Worm (Caenorhabditis elegans): ENCODE measurements around the gene F35E8.13.
"Not testable (repeated sequence)": the region's sequence is repeated elsewhere in the genome, so short reads cannot be mapped to it uniquely, and the experiment has no call there.

Gene F35E8.13

DNA sequence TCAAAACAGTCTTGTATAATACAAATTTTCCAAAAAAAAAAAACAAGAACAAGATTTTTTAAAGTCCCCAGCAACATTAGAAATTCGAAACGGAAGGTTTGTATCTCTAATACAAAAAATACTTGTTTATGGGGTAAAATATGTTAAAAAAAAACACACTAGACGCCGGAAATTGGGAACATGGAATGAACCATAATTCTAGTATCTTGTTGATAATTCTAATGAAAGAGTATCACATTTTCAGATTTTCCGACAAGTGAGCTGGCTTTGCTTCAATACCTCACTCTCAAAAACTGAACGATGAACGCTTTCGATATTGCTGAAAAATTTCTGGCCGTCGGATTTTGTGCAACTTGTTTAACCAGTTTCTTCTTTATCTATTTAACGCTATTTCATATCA, 25.4 kb upstream of the F35E8.13 start, which contains the start of gene str-60:
str-60 (plus strand) TSS at position 301 of the 400 bp plus-strand sequence.
- TF ChIP-seq odd-2 (tag; optimal IDR thresholded peaks at IDR 0.05): no peak
- no peak for TF ChIP-seq fkh-6 (tag; optimal IDR thresholded peaks at IDR 0.05)
- TF ChIP-seq eyg-1 (tag; optimal IDR thresholded peaks at IDR 0.05): no peak
- TF ChIP-seq hlh-8 (tag; optimal IDR thresholded peaks at IDR 0.05): no peak
- no peak for TF ChIP-seq T23F11.4 (GFP tag; optimal IDR thresholded peaks at IDR 0.05)
- no peak for TF ChIP-seq ztf-16 (tag; optimal IDR thresholded peaks at IDR 0.05)
- no peak for TF ChIP-seq ceh-19 (GFP tag; optimal IDR thresholded peaks at IDR 0.05)
- TF ChIP-seq hlh-30 (tag; optimal IDR thresholded peaks at IDR 0.05; ENCODE audit: insufficient read depth): no peak
- TF ChIP-seq mec-3 (tag; optimal IDR thresholded peaks at IDR 0.05; ENCODE audit: borderline replicate concordance): no peak
- TF ChIP-seq fkh-10 (GFP tag; optimal IDR thresholded peaks at IDR 0.05): no peak

ce11 chrV:15899696-15900095, 23.4 kb upstream of the F35E8.13 start, which contains the start of gene T06C12.14:
TSS of gene T06C12.14 (plus strand) at chrV:15899996.
- TF ChIP-seq ceh-2 (tag; optimal IDR thresholded peaks at IDR 0.05) (no peak), T23F11.4 (GFP tag; optimal IDR thresholded peaks at IDR 0.05) (no peak), C38D4.7 (GFP tag; optimal IDR thresholded peaks at IDR 0.05) (no peak), lin-11 (tag; optimal IDR thresholded peaks at IDR 0.05) (no peak), pha-2 (tag; optimal IDR thresholded peaks at IDR 0.05) (no peak), ceh-30 (tag; optimal IDR thresholded peaks at IDR 0.05) (no peak)

DNA sequence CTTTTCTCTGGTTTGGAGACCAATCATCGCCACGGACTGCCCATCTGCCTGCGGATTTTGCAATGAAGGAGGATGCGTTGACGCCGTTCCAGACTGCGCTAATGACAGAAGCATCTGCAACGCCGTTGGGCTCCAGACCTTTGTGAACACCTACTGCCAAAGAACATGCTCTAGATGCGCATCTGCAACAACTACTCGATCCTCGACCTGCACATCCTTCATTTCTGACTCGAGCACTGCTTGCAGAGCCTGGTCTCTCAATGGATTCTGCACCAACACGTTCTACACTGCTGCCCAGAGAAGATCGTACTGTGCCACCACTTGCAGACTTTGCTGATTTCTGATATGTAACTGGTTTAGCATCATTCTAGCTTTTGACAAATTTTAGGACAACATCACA, 22.5 kb upstream of the F35E8.13 start:
- TF ChIP-seq dve-1 (tag; optimal IDR thresholded peaks at IDR 0.05) (no peak), syd-9 (tag; optimal IDR thresholded peaks at IDR 0.05) (no peak), ceh-19 (GFP tag; optimal IDR thresholded peaks at IDR 0.05) (no peak), nhr-11 (tag; optimal IDR thresholded peaks at IDR 0.05) (no peak), che-1 (tag; optimal IDR thresholded peaks at IDR 0.05) (no peak), ceh-24 (tag; optimal IDR thresholded peaks at IDR 0.05) (no peak), unc-3 (GFP tag; conservative IDR thresholded peaks at IDR 0.05) (no peak), unc-3 (tag; optimal IDR thresholded peaks at IDR 0.05) (no peak), pha-2 (tag; optimal IDR thresholded peaks at IDR 0.05) (no peak), K09A11.1 (tag; optimal IDR thresholded peaks at IDR 0.05; ENCODE audit: insufficient read depth) (no peak), hlh-30 (tag; optimal IDR thresholded peaks at IDR 0.05; ENCODE audit: insufficient read depth) (no peak), T23F11.4 (GFP tag; optimal IDR thresholded peaks at IDR 0.05) (no peak), F13H6.1 (tag; optimal IDR thresholded peaks at IDR 0.05) (no peak)

- not testable (repeated sequence) for TF ChIP-seq C38D4.7 (GFP tag; optimal IDR thresholded peaks at IDR 0.05); lin-11 (tag; optimal IDR thresholded peaks at IDR 0.05); odd-2 (tag; optimal IDR thresholded peaks at IDR 0.05)
Observed at ce11 chrV:15905530-15905929, 17.5 kb upstream of the F35E8.13 start, which contains the start of the genes F35E8.1 and F35E8.2. TSS of gene F35E8.1 (minus strand) at chrV:15905630. TSS of gene F35E8.2 (plus strand) at chrV:15905661.

DNA sequence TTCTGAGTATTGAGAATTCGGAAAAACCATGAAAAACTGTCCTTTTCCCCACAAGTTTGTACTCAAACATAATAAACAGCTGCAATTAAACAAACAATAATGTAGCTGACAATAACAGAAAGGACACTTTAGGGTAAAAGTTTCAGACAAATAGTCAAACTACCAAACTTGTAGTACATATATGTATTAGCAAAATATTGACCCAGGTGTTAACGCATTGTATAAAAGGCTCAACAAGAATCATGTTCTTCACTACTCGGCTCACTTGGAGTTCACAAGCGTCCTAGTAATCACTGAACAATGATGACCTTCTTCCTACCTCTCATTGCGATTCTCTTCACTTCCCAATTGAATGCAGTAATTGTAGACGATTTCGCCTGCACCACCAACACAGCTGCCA, 11.2 kb upstream of the F35E8.13 start, which contains the start of gene F35E8.6:
F35E8.6 (plus strand) TSS at position 301 of the 400 bp plus-strand sequence.
- TF ChIP-seq sox-4 (tag; optimal IDR thresholded peaks at IDR 0.05) (no peak), hlh-30 (tag; optimal IDR thresholded peaks at IDR 0.05; ENCODE audit: insufficient read depth) (no peak), pha-2 (tag; optimal IDR thresholded peaks at IDR 0.05) (no peak), K09A11.1 (tag; optimal IDR thresholded peaks at IDR 0.05; ENCODE audit: insufficient read depth) (no peak), ama-1 (optimal IDR thresholded peaks at IDR 0.05) (no peak), hlh-6 (tag; optimal IDR thresholded peaks at IDR 0.05) (no peak), ahr-1 (tag; optimal IDR thresholded peaks at IDR 0.05) (no peak), nhr-11 (tag; optimal IDR thresholded peaks at IDR 0.05) (no peak), ceh-31 (tag; optimal IDR thresholded peaks at IDR 0.05) (no peak), che-1 (tag; optimal IDR thresholded peaks at IDR 0.05) (no peak), syd-9 (tag; optimal IDR thresholded peaks at IDR 0.05) (no peak), ceh-18 (tag; optimal IDR thresholded peaks at IDR 0.05) (no peak), pha-4 (tag; optimal IDR thresholded peaks at IDR 0.05) (no peak), unc-55 (GFP tag; optimal IDR thresholded peaks at IDR 0.05) (no peak), rnt-1 (tag; optimal IDR thresholded peaks at IDR 0.05) (no peak)
